Worm (Caenorhabditis elegans) whole organism, L2 larva: Measurements from ENCODE around the gene kin-18.

Source experiments
- ZK546.5 ChIP-seq: sonication (generic microtip); optimal IDR thresholded peaks from 2 replicates; lab custom pipeline; 2017; ENCODE audit warnings: missing biosample characterization, missing genetic modification characterization
- ama-1 ChIP-seq: fragments of 150-350 bp; optimal IDR thresholded peaks from 2 replicates; lab custom pipeline; 2018; ENCODE audit warnings: inconsistent platforms
- fos-1 ChIP-seq: fragments of 150-350 bp; optimal IDR thresholded peaks from 2 replicates; lab custom pipeline; 2014; ENCODE audit warnings: missing biosample characterization, missing genetic modification characterization
- lsy-2 ChIP-seq, 2 experiments: fragments of 150-350 bp in 1 of 2; sonication (generic microtip) in 1 of 2; optimal IDR thresholded peaks; 2 replicates each; lab custom pipeline; 2014 to 2017; ENCODE audit warnings: missing biosample characterization in 2 of 2, missing genetic modification characterization in 2 of 2
- mdl-1 ChIP-seq, 2 experiments: fragments of 150-350 bp in 1 of 2; sonication (generic microtip) in 1 of 2; optimal IDR thresholded peaks; 2 replicates each; lab custom pipeline; 2017; ENCODE audit warnings: missing biosample characterization in 2 of 2, missing genetic modification characterization in 2 of 2
- nhr-6 ChIP-seq: fragments of 150-350 bp; optimal IDR thresholded peaks from 2 replicates; lab custom pipeline; 2014; ENCODE audit warnings: missing biosample characterization, missing genetic modification characterization
- unc-39 ChIP-seq: fragments of 150-350 bp; optimal IDR thresholded peaks from 2 replicates; lab custom pipeline; 2014; ENCODE audit warnings: missing biosample characterization, missing genetic modification characterization
- unc-62 ChIP-seq: fragments of 150-350 bp; optimal IDR thresholded peaks from 2 replicates; lab custom pipeline; 2014; ENCODE audit warnings: missing biosample characterization, missing genetic modification reagents, missing genetic modification characterization
- zag-1 ChIP-seq: fragments of 150-350 bp; optimal IDR thresholded peaks from 2 replicates; lab custom pipeline; 2014; ENCODE audit warnings: missing biosample characterization, missing genetic modification characterization
- ztf-11 ChIP-seq: sonication (generic microtip); optimal IDR thresholded peaks from 2 replicates; lab custom pipeline; 2017; ENCODE audit warnings: missing biosample characterization, missing genetic modification characterization

DNA sequence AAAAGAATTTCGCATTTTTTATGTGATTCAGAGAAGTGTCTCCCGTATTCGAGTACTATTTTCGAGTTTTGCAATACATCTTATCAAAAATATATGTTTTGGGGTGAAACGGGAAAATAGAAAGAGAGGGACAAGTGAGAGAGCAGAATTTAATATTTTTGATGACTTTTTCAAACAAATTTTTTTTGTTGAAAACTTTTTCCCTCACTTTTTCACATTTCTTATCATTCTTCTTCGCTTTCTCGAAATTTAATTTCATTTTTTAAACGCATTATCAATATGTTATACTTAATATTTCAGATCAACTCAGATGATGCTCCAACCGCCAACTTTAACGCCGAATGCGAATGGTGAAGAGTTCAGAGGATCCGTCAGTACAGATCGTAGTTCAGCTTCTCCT is 38.2 kb upstream of the kin-18 start, which contains the start of gene attf-4:
- no peak for TF ChIP-seq zag-1 (tag; lab: Kevin White, UChicago)
- TF ChIP-seq ZK546.5 (tag; lab: Kevin White, UChicago), result no peak
- no peak for TF ChIP-seq fos-1 (tag; lab: Kevin White, UChicago)
- TF ChIP-seq ztf-11 (tag; lab: Kevin White, UChicago), result no peak
- no peak for TF ChIP-seq unc-62 (GFP tag; lab: Kevin White, UChicago)
- no peak for TF ChIP-seq unc-39 (tag; lab: Kevin White, UChicago)
- TF ChIP-seq ama-1 (lab: Kevin White, UChicago), result no peak
- no peak for TF ChIP-seq lsy-2 (tag; optimal IDR thresholded peaks at IDR 0.05; lab: Kevin White, UChicago)
- no peak for TF ChIP-seq nhr-6 (tag; lab: Kevin White, UChicago)
- TF ChIP-seq mdl-1 (tag; optimal IDR thresholded peaks at IDR 0.05; lab: Kevin White, UChicago), result no peak
